Fruit fly (Drosophila melanogaster) whole organism, wandering third instar larva: ENCODE measurements around the gene Sbf.

Source experiments
- CG32264 ChIP-seq: fragments of 200-800 bp; sonication (Bioruptor generic); optimal IDR thresholded peaks from 2 replicates; lab custom pipeline; 2016; ENCODE audit warnings: missing biosample characterization, missing genetic modification characterization
- CrebA ChIP-seq: fragments of 200-800 bp; sonication (Bioruptor generic); optimal IDR thresholded peaks from 2 replicates; lab custom pipeline; 2016; ENCODE audit warnings: missing biosample characterization, mild to moderate bottlenecking, missing genetic modification characterization, borderline replicate concordance
- Dfd ChIP-seq: fragments of >200 bp; optimal IDR thresholded peaks from 2 replicates; lab custom pipeline; 2017; ENCODE audit warnings: missing biosample characterization, missing genetic modification characterization
- Dif ChIP-seq: fragments of 200-275, 200-300 bp; sonication (Bioruptor generic); optimal IDR thresholded peaks from 2 replicates; lab custom pipeline; 2018; ENCODE audit warnings: missing biosample characterization, missing genetic modification characterization; ENCODE audit not compliant: partially characterized antibody
- HLH106 ChIP-seq: fragments of 200-800 bp; optimal IDR thresholded peaks from 3 replicates; lab custom pipeline; 2019; ENCODE audit warnings: missing biosample characterization, mild to moderate bottlenecking, missing genetic modification characterization, moderate library complexity
- Hnf4 ChIP-seq: fragments of 200-800 bp; sonication (Bioruptor generic); optimal IDR thresholded peaks from 2 replicates; lab custom pipeline; 2016; ENCODE audit warnings: missing biosample characterization, mild to moderate bottlenecking, missing genetic modification characterization
- Hr83 ChIP-seq: fragments of 200-300 bp; sonication (Bioruptor generic); optimal IDR thresholded peaks from 2 replicates; lab custom pipeline; 2016; ENCODE audit warnings: missing biosample characterization, mild to moderate bottlenecking, missing genetic modification characterization, moderate library complexity; ENCODE audit not compliant: poor library complexity, severe bottlenecking
- Myc ChIP-seq: fragments of >200 bp; optimal IDR thresholded peaks from 2 replicates; lab custom pipeline; 2017
- OdsH ChIP-seq: fragments of 200-800 bp; sonication (Bioruptor generic); optimal IDR thresholded peaks from 2 replicates; lab custom pipeline; 2016; ENCODE audit warnings: missing biosample characterization, mild to moderate bottlenecking, missing genetic modification characterization
- Rel ChIP-seq, 2 experiments: fragments of 200-800 bp; sonication (Bioruptor generic) in 1 of 2; optimal IDR thresholded peaks; 2 replicates in 1 of 2; 3 replicates in 1 of 2; lab custom pipeline; 2016 to 2019; ENCODE audit warnings: mild to moderate bottlenecking in 2 of 2, missing biosample characterization in 2 of 2, missing genetic modification characterization in 2 of 2, moderate library complexity in 1 of 2
- Sp1 ChIP-seq: fragments of 200-800 bp; sonication (Bioruptor generic); optimal IDR thresholded peaks from 3 replicates; lab custom pipeline; 2019; ENCODE audit warnings: missing biosample characterization, mild to moderate bottlenecking, missing genetic modification characterization, moderate library complexity
- br ChIP-seq: fragments of 200-800 bp; sonication (Bioruptor generic); optimal IDR thresholded peaks from 2 replicates; lab custom pipeline; 2016; ENCODE audit warnings: missing biosample characterization, missing genetic modification characterization
- brk ChIP-seq: fragments of 200-800 bp; sonication (Bioruptor generic); optimal IDR thresholded peaks from 2 replicates; lab custom pipeline; 2016; ENCODE audit warnings: missing biosample characterization, mild to moderate bottlenecking, missing genetic modification characterization
- dl ChIP-seq, 2 experiments: fragments of 175-275, 200-275 bp in 1 of 2; fragments of 200-275 bp in 1 of 2; sonication (Bioruptor generic); optimal IDR thresholded peaks; lab custom pipeline; 2018; ENCODE audit warnings: mild to moderate bottlenecking in 2 of 2, missing biosample characterization in 2 of 2, missing genetic modification characterization in 2 of 2, moderate library complexity in 2 of 2; ENCODE audit not compliant: partially characterized antibody in 2 of 2, insufficient read depth in 1 of 2
- dsf ChIP-seq: sonication (Bioruptor generic); optimal IDR thresholded peaks from 2 replicates; lab custom pipeline; 2016; ENCODE audit warnings: missing biosample characterization, missing genetic modification characterization, borderline replicate concordance
- ey ChIP-seq: fragments of 200-800 bp; sonication (Bioruptor generic); optimal IDR thresholded peaks from 2 replicates; lab custom pipeline; 2016; ENCODE audit warnings: missing biosample characterization, missing genetic modification characterization
- foxo ChIP-seq, 2 experiments: fragments of 200-800 bp; sonication (Bioruptor generic); optimal IDR thresholded peaks; 2 replicates in 1 of 2; 3 replicates in 1 of 2; lab custom pipeline; 2016 to 2017; ENCODE audit warnings: missing biosample characterization in 2 of 2, missing genetic modification characterization in 2 of 2
- fru ChIP-seq: fragments of 200-800 bp; sonication (Bioruptor generic); optimal IDR thresholded peaks from 3 replicates; lab custom pipeline; 2016; ENCODE audit warnings: missing biosample characterization, mild to moderate bottlenecking, missing genetic modification characterization
- h ChIP-seq: fragments of 200-800 bp; sonication (Bioruptor generic); optimal IDR thresholded peaks from 3 replicates; lab custom pipeline; 2016; ENCODE audit warnings: missing biosample characterization, mild to moderate bottlenecking, missing genetic modification characterization
- jim ChIP-seq: fragments of 175-275, 200-325 bp; sonication (Bioruptor generic); optimal IDR thresholded peaks from 2 replicates; lab custom pipeline; 2016; ENCODE audit warnings: missing biosample characterization, mild to moderate bottlenecking, missing genetic modification characterization
- psq ChIP-seq: fragments of 200-800 bp; sonication (Bioruptor generic); optimal IDR thresholded peaks from 3 replicates; lab custom pipeline; 2017; ENCODE audit warnings: missing biosample characterization, mild to moderate bottlenecking, missing genetic modification characterization, moderate library complexity
- rgr ChIP-seq: fragments of 200-800 bp; sonication (Bioruptor generic); optimal IDR thresholded peaks from 3 replicates; lab custom pipeline; 2016; ENCODE audit warnings: missing biosample characterization, mild to moderate bottlenecking, missing genetic modification characterization
- sage ChIP-seq: fragments of 200-800 bp; sonication (Bioruptor generic); optimal IDR thresholded peaks from 2 replicates; lab custom pipeline; 2016; ENCODE audit warnings: missing biosample characterization, mild to moderate bottlenecking, missing genetic modification characterization
- tai ChIP-seq: sonication (Bioruptor generic); optimal IDR thresholded peaks from 2 replicates; lab custom pipeline; 2016; ENCODE audit warnings: missing biosample characterization, missing genetic modification characterization
- usp ChIP-seq: fragments of >200 bp; optimal IDR thresholded peaks from 2 replicates; lab custom pipeline; 2017; ENCODE audit warnings: missing biosample characterization, missing genetic modification characterization
- woc ChIP-seq: sonication (Bioruptor generic); optimal IDR thresholded peaks from 2 replicates; lab custom pipeline; 2016; ENCODE audit warnings: missing biosample characterization, mild to moderate bottlenecking, missing genetic modification characterization

Gene Sbf

DNA sequence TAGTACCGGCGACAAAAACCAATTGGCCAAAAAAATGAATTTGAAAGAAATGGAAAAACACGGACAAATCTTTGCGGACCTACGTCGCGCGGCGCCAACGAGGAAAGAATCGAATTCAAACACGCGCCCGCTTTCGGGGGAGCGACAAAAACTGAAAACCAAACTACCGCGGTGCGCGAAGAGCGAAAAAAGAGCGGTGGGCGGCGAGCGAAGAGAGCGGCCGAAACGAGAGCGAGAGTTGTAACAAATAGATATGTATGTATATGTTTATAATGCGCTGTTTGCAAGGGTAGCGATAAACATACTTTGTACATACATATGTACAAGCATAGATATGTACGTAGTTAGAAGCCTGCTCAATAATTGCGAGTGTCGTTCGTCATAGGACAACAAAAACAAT lies 36.8 kb downstream of the Sbf start:
- TF ChIP-seq dl (GFP tag; optimal IDR thresholded peaks at IDR 0.05; lab: Kevin White, UChicago; ENCODE audit: insufficient read depth in 1 of 2, partially characterized antibody in 2 of 2) (peak; percentile 55 to 81), jim (GFP tag; lab: Kevin White, UChicago) (no peak), rgr (no peak), Dif (peak; percentile 88), br (no peak), Dfd (GFP tag; lab: Kevin White, UChicago) (no peak)

DNA sequence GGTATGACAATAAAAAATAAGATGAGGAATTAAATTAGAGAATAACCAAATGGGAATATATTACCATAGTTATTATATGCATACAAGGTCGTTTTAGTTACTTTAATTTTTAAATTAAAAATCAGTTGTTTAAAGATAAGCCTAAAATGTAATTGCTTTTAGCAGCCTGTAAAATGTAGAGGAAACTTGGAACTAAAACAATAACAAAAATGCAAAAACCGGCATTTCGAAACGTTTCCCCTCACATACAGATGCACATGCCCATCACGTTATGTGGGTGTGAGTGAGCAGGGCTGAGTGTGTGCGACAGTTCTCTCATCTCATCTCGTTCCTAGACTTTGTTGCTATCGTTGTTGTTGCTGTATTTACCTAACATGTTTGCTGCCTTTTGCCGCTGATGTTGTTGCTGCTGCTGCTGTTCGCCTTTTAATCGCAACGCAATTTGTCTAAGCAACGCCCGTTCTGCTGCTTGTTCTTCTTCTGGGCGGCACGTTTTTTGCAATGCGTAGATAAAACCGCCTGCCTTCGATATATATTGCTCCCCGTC lies 37.5 kb downstream of the Sbf start:
- TF ChIP-seq brk (GFP tag; lab: Kevin White, UChicago) (peak; percentile 31), ey (GFP tag; lab: Kevin White, UChicago) (no peak), Dif (peak; percentile 7)

DNA sequence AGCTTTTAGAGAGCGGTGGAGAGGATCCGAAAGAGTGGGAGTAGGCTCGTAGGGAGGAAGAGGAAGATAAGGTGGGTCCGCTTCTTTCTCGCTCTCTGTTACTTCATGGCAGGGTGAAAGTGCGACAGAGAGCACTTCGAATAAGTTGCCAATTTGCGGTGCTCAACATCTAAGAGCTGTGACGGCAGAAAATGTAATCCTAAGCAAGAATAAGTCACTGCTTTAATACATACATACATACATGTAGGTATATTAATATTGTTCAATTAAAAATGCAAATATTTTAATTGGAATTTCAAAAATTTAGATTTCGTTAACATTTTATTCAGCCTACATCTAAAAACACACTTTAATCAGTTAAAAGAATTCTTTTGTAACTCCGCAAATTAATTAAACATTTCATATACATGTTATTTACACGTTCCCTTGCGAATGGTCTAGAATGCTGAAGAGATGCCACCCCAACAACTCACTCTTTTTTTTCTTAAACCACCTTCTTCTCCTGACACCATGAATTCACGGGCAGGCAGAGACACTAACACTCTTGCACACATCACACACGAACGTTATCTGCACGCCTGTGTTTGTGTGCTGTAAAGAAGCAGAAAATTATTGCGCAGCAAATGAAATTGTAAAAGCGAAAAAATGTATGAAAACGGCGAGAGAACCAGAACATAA lies 38.1 kb downstream of the Sbf start:
- TF ChIP-seq Myc (lab: Kevin White, UChicago) (no peak), foxo (GFP tag; optimal IDR thresholded peaks at IDR 0.05; lab: Kevin White, UChicago) (peak in 1 of 2 experiments; percentile 58), HLH106 (tag; lab: Kevin White, UChicago) (peak; percentile 51), Sp1 (GFP tag; lab: Kevin White, UChicago) (peak; percentile 48), psq (peak; percentile 45), fru (GFP tag; lab: Kevin White, UChicago) (peak; percentile 84), tai (GFP tag; lab: Kevin White, UChicago) (peak; percentile 37), Dif (peak; percentile 74), sage (GFP tag; lab: Kevin White, UChicago) (peak; percentile 56), woc (GFP tag; lab: Kevin White, UChicago) (peak; percentile 73), ey (GFP tag; lab: Kevin White, UChicago) (peak; percentile 43), CG32264 (GFP tag; lab: Kevin White, UChicago) (no peak), dl (GFP tag; optimal IDR thresholded peaks at IDR 0.05; lab: Kevin White, UChicago; ENCODE audit: insufficient read depth in 1 of 2, partially characterized antibody in 2 of 2) (peak; percentile 16 to 67), Hr83 (GFP tag; lab: Kevin White, UChicago) (peak; percentile 11), usp (GFP tag; lab: Kevin White, UChicago) (no peak), h (peak; percentile 16), OdsH (peak; percentile 43), rgr (peak; percentile 54), Hnf4 (GFP tag; lab: Kevin White, UChicago) (peak; percentile 22), dsf (GFP tag; lab: Kevin White, UChicago) (no peak), Rel (GFP tag; optimal IDR thresholded peaks at IDR 0.05; lab: Kevin White, UChicago) (no peak), Rel (tag; optimal IDR thresholded peaks at IDR 0.05; lab: Kevin White, UChicago) (no peak)
- TF ChIP-seq, all 38 proteins: peak for 16

DNA sequence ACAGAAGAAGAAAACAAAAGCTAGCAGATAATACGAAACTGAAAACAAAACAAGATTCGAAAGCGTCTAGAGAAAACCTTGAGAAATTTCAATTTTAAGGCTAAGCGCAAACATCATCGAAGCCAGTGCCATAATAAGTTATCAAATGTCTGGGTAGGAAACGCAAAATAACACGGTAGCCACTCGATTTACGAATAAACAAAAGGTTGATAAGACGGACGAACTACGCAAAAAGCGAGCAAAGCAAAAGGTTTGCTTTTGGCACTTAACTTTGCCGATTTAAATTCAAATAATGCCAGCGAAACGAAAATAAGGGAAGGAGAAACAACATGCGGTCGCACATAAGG lies 38.6 kb downstream of the Sbf start:
- TF ChIP-seq Rel (GFP tag; optimal IDR thresholded peaks at IDR 0.05; lab: Kevin White, UChicago) (peak; percentile 5), Rel (tag; optimal IDR thresholded peaks at IDR 0.05; lab: Kevin White, UChicago) (no peak), HLH106 (tag; lab: Kevin White, UChicago) (no peak)

DNA sequence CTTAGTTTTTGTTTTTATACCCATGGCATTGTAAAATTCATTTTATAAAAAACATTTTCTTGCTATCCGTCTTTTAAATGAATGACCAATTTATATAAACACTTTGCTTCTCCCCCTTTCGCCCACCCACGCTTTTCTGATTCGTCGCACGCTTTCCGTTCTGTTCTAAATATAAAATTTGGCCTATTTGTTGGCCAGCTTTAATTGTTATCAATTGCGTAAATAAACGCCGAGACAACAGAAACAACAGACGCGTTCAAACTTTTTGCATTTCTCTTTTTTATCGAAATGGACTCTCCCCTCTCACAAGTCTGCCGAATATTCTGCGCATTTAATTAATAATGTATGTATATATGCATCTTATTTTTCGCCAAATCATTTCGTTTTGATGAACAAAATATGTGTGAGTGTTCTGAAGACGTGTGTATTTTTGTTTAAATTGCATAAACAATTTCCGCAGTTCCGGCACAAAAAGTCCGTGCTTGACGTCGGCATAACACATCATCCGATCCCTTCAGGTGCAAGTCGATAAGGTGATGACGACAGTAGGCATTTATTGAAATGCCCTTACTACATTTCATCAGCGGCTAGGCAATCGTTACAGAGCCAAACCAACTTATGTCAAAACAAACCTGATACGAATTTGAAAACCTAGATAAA lies 39.4 kb downstream of the Sbf start:
- peak; percentile 26 for TF ChIP-seq h
- TF ChIP-seq jim (GFP tag; lab: Kevin White, UChicago): no peak
- TF ChIP-seq Rel (GFP tag; optimal IDR thresholded peaks at IDR 0.05; lab: Kevin White, UChicago): no peak
- TF ChIP-seq Rel (tag; optimal IDR thresholded peaks at IDR 0.05; lab: Kevin White, UChicago): no peak
- peak; percentile 26 for TF ChIP-seq Hr83 (GFP tag; lab: Kevin White, UChicago)
- no peak for TF ChIP-seq rgr

DNA sequence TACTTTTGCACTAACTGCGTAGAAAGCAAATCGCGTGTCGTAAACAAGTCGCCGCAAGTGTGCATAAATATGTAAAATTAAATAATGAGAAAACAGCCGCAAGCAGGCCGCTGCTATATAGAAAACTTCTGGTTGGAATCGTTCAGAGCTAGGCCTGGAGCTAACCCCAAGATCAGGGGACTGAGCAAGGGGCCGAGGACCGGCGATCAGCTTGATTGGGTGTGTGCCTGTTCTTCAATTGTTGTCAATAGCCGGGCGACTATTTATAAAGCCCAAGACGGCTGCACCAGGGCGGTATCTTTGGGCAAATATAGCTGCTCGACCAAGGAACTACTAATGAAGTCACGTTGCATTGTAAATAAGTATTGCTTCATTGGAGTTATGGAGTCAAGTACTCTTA lies 40.0 kb downstream of the Sbf start:
- TF ChIP-seq CrebA (GFP tag; lab: Kevin White, UChicago): no peak
